Fruit fly (Drosophila melanogaster) Kc167 (cell line): ENCODE data around the gene CG16965.

Source experiments
- Myc ChIP-seq: fragments of >200 bp; optimal IDR thresholded peaks from 2 replicates; lab custom pipeline; 2017; ENCODE audit warnings: missing external identifiers
- Sin3A ChIP-seq: fragments of >200 bp; optimal IDR thresholded peaks from 2 replicates; lab custom pipeline; 2018; ENCODE audit warnings: missing external identifiers
- h ChIP-seq: fragments of >200 bp; optimal IDR thresholded peaks from 3 replicates; lab custom pipeline; 2018; ENCODE audit warnings: missing external identifiers
- insv ChIP-seq: fragments of >200 bp; optimal IDR thresholded peaks from 3 replicates; lab custom pipeline; 2018; ENCODE audit warnings: missing external identifiers
- psq ChIP-seq: fragments of >200 bp; optimal IDR thresholded peaks from 2 replicates; lab custom pipeline; 2017; ENCODE audit warnings: missing external identifiers
- ttk ChIP-seq: sonication (Bioruptor generic); optimal IDR thresholded peaks from 2 replicates; lab custom pipeline; 2017; ENCODE audit warnings: missing external identifiers

The CG16965 gene

dm6 chr2L:11981210-11981609, at the start of gene CG16965:
TSS of gene CG16965 (plus strand) at chr2L:11981591.
- TF ChIP-seq h (lab: Kevin White, UChicago): no peak
- no peak for TF ChIP-seq psq (lab: Kevin White, UChicago)
- no peak for TF ChIP-seq insv
- TF ChIP-seq Myc (lab: Kevin White, UChicago): no peak
- no peak for TF ChIP-seq Sin3A
- no peak for TF ChIP-seq ttk

- no peak for TF ChIP-seq insv
- TF ChIP-seq Myc (lab: Kevin White, UChicago): no peak
- no peak for TF ChIP-seq Sin3A
- no peak for TF ChIP-seq psq (lab: Kevin White, UChicago)
- TF ChIP-seq h (lab: Kevin White, UChicago): no peak
- TF ChIP-seq ttk: no peak
Measured at dm6 chr2L:11931603-11932002, 49.8 kb upstream of the CG16965 start.

dm6 chr2L:11934205-11934604, 47.2 kb upstream of the CG16965 start, which contains the start of gene Or33a:
TSS of gene Or33a (plus strand) at chr2L:11934505.
- TF ChIP-seq insv (no peak), ttk (no peak), Myc (lab: Kevin White, UChicago) (no peak), psq (lab: Kevin White, UChicago) (no peak), Sin3A (no peak), h (lab: Kevin White, UChicago) (no peak)

dm6 chr2L:11935881-11936280, 45.5 kb upstream of the CG16965 start, which contains the start of gene Or33b:
TSS of gene Or33b (plus strand) at chr2L:11936181.
- TF ChIP-seq ttk (no peak), psq (lab: Kevin White, UChicago) (no peak), Myc (lab: Kevin White, UChicago) (no peak), h (lab: Kevin White, UChicago) (no peak), Sin3A (no peak), insv (no peak)

dm6 chr2L:11937669-11938068, 43.7 kb upstream of the CG16965 start, which contains the start of gene Or33c:
TSS of gene Or33c (plus strand) at chr2L:11937969.
- TF ChIP-seq ttk (no peak), h (lab: Kevin White, UChicago) (no peak), Myc (lab: Kevin White, UChicago) (no peak), Sin3A (no peak), psq (lab: Kevin White, UChicago) (no peak), insv (no peak)

- TF ChIP-seq h (lab: Kevin White, UChicago) (no peak), ttk (no peak), Myc (lab: Kevin White, UChicago) (no peak), insv (no peak), Sin3A (no peak), psq (lab: Kevin White, UChicago) (no peak)
Measured at dm6 chr2L:11940620-11941019, 40.8 kb upstream of the CG16965 start.

dm6 chr2L:11942265-11942664, 39.1 kb upstream of the CG16965 start:
- TF ChIP-seq psq (lab: Kevin White, UChicago) (no peak), Myc (lab: Kevin White, UChicago) (no peak), ttk (no peak), insv (no peak), Sin3A (no peak), h (lab: Kevin White, UChicago) (no peak)

- TF ChIP-seq Sin3A: no peak
- TF ChIP-seq h (lab: Kevin White, UChicago): no peak
- no peak for TF ChIP-seq insv
- TF ChIP-seq psq (lab: Kevin White, UChicago): no peak
- no peak for TF ChIP-seq ttk
- no peak for TF ChIP-seq Myc (lab: Kevin White, UChicago)
Measured at dm6 chr2L:11942826-11943225, 38.6 kb upstream of the CG16965 start.

dm6 chr2L:11943829-11944228, 37.6 kb upstream of the CG16965 start, which contains the start of gene Crys:
TSS of gene Crys (plus strand) at chr2L:11944129.
- TF ChIP-seq ttk (no peak), Myc (lab: Kevin White, UChicago) (no peak), psq (lab: Kevin White, UChicago) (no peak), h (lab: Kevin White, UChicago) (no peak), insv (no peak), Sin3A (no peak)

- no peak for TF ChIP-seq ttk
- no peak for TF ChIP-seq Sin3A
- no peak for TF ChIP-seq insv
- no peak for TF ChIP-seq psq (lab: Kevin White, UChicago)
Measured at dm6 chr2L:11947641-11948040, 33.8 kb upstream of the CG16965 start, which contains the start of gene CG16964. TSS of gene CG16964 (plus strand) at chr2L:11947941.

- no peak for TF ChIP-seq insv
- no peak for TF ChIP-seq Myc (lab: Kevin White, UChicago)
- no peak for TF ChIP-seq ttk
- TF ChIP-seq Sin3A: no peak
- TF ChIP-seq psq (lab: Kevin White, UChicago): no peak
- no peak for TF ChIP-seq h (lab: Kevin White, UChicago)
Measured at dm6 chr2L:11948479-11948878, 32.9 kb upstream of the CG16965 start.

- TF ChIP-seq ttk (no peak), Myc (lab: Kevin White, UChicago) (no peak), Sin3A (no peak), insv (no peak), h (lab: Kevin White, UChicago) (no peak), psq (lab: Kevin White, UChicago) (no peak)
Measured at dm6 chr2L:11949917-11950316, 31.5 kb upstream of the CG16965 start.

- TF ChIP-seq Sin3A (no peak), ttk (no peak), h (lab: Kevin White, UChicago) (no peak), psq (lab: Kevin White, UChicago) (no peak), Myc (lab: Kevin White, UChicago) (no peak), insv (no peak)
Measured at dm6 chr2L:11955839-11956238, 25.6 kb upstream of the CG16965 start.
